Worm (Caenorhabditis elegans) whole organism, midembryonic: Measurements from ENCODE around the gene clec-65.

Experiments
- T22C8.4 ChIP-seq: fragments of 200-800 bp; sonication (Bioruptor generic); IDR thresholded peaks from 2 replicates; pipeline ENCODE4 v1.3.6; 2022; ENCODE audit warnings: missing genetic modification characterization, missing compliant biosample characterization
- flt-1 ChIP-seq: fragments of 200-800 bp; sonication (Bioruptor generic); IDR thresholded peaks from 2 replicates; pipeline ENCODE4 v1.3.6; 2022; ENCODE audit warnings: missing genetic modification characterization, missing compliant biosample characterization
- klf-2 ChIP-seq: fragments of 200-800 bp; sonication (Bioruptor generic); conservative IDR thresholded peaks from 2 replicates; pipeline ENCODE4 v1.3.6; 2022; ENCODE audit warnings: missing genetic modification reagents, missing genetic modification characterization, missing compliant biosample characterization
- med-1 ChIP-seq: sonication (generic microtip); optimal IDR thresholded peaks from 2 replicates; lab custom pipeline; 2017; ENCODE audit warnings: missing genetic modification characterization, mild to moderate bottlenecking, missing compliant biosample characterization, antibody characterized with exemption, missing genetic modification reagents; ENCODE audit not compliant: insufficient read depth
- ref-1 ChIP-seq: fragments of 200-800 bp; sonication (Bioruptor generic); conservative IDR thresholded peaks from 2 replicates; pipeline ENCODE4 v1.3.6; 2022; ENCODE audit warnings: missing genetic modification reagents, missing genetic modification characterization, missing compliant biosample characterization
- tab-1 ChIP-seq: fragments of 200-800 bp; sonication (Bioruptor generic); IDR thresholded peaks from 2 replicates; pipeline ENCODE4 v1.3.6; 2022; ENCODE audit warnings: missing genetic modification characterization, missing compliant biosample characterization
- ztf-23 ChIP-seq: fragments of 200-800 bp; sonication (Bioruptor generic); IDR thresholded peaks from 2 replicates; pipeline ENCODE4 v1.3.6; 2022; ENCODE audit warnings: missing genetic modification reagents, missing genetic modification characterization, missing compliant biosample characterization
- ztf-29 ChIP-seq: fragments of 200-800 bp; sonication (Bioruptor generic); IDR thresholded peaks from 2 replicates; pipeline ENCODE4 v1.3.6; 2022; ENCODE audit warnings: missing genetic modification reagents, missing genetic modification characterization, missing compliant biosample characterization

ce11 chrII:12878697-12879096, 22.4 kb upstream of the clec-65 start:
- TF ChIP-seq flt-1 (GFP tag; lab: Robert Waterston, UW) (no peak), ref-1 (GFP tag; lab: Robert Waterston, UW) (no peak), med-1 (no peak), ztf-23 (GFP tag; lab: Robert Waterston, UW) (no peak), T22C8.4 (GFP tag; lab: Robert Waterston, UW) (no peak), klf-2 (GFP tag; lab: Robert Waterston, UW) (no peak), ztf-29 (GFP tag; lab: Robert Waterston, UW) (no peak), tab-1 (GFP tag; lab: Robert Waterston, UW) (no peak)
